Worm (Caenorhabditis elegans) whole organism, midembryonic: ENCODE results near the gene ZK218.5.

ENCODE experiments used
- T22C8.4 ChIP-seq: fragments of 200-800 bp; sonication (Bioruptor generic); IDR thresholded peaks from 2 replicates; pipeline ENCODE4 v1.3.6; 2022; ENCODE audit warnings: missing genetic modification characterization, missing compliant biosample characterization
- cog-1 ChIP-seq: sonication (generic microtip); optimal IDR thresholded peaks from 2 replicates; lab custom pipeline; 2016; ENCODE audit warnings: missing genetic modification characterization, missing compliant biosample characterization
- flt-1 ChIP-seq: fragments of 200-800 bp; sonication (Bioruptor generic); IDR thresholded peaks from 2 replicates; pipeline ENCODE4 v1.3.6; 2022; ENCODE audit warnings: missing genetic modification characterization, missing compliant biosample characterization
- med-1 ChIP-seq: sonication (generic microtip); optimal IDR thresholded peaks from 2 replicates; lab custom pipeline; 2017; ENCODE audit warnings: missing genetic modification characterization, mild to moderate bottlenecking, missing compliant biosample characterization, antibody characterized with exemption, missing genetic modification reagents; ENCODE audit not compliant: insufficient read depth
- tab-1 ChIP-seq: fragments of 200-800 bp; sonication (Bioruptor generic); IDR thresholded peaks from 2 replicates; pipeline ENCODE4 v1.3.6; 2022; ENCODE audit warnings: missing genetic modification characterization, missing compliant biosample characterization
- ztf-23 ChIP-seq: fragments of 200-800 bp; sonication (Bioruptor generic); IDR thresholded peaks from 2 replicates; pipeline ENCODE4 v1.3.6; 2022; ENCODE audit warnings: missing genetic modification reagents, missing genetic modification characterization, missing compliant biosample characterization
- ztf-29 ChIP-seq: fragments of 200-800 bp; sonication (Bioruptor generic); IDR thresholded peaks from 2 replicates; pipeline ENCODE4 v1.3.6; 2022; ENCODE audit warnings: missing genetic modification reagents, missing genetic modification characterization, missing compliant biosample characterization

- no peak for TF ChIP-seq flt-1 (GFP tag; lab: Robert Waterston, UW)
- TF ChIP-seq med-1 (GFP tag; lab: Kevin White, UChicago), result no peak
- TF ChIP-seq ztf-29, result no peak
- no peak for TF ChIP-seq cog-1 (tag; lab: Kevin White, UChicago)
- no peak for TF ChIP-seq tab-1 (GFP tag; lab: Robert Waterston, UW)
- TF ChIP-seq ztf-23, result no peak
- TF ChIP-seq T22C8.4 (GFP tag; lab: Robert Waterston, UW), result no peak
These were observed 39.3 kb upstream of the ZK218.5 start, which contains the start of gene F28B1.9 for ce11 chrV:17061585-17061984.
